Worm (Caenorhabditis elegans): Measurements from ENCODE around the gene K02D10.1.

K02D10.1 gene

ce11 chrIII:8809245-8809971, 40.1 kb downstream of the K02D10.1 start, which contains the start of gene prx-19 (continued):
- TF ChIP-seq nhr-179 (tag; optimal IDR thresholded peaks at IDR 0.05) (no peak), ztf-18 (tag; optimal IDR thresholded peaks at IDR 0.05) (no peak), unc-62 (GFP tag; optimal IDR thresholded peaks at IDR 0.05) (no peak), dpl-1 (GFP tag; optimal IDR thresholded peaks at IDR 0.05) (peak; percentile 67), egrh-3 (GFP tag; IDR thresholded peaks at IDR 0.05) (no peak), efl-1 (GFP tag; optimal IDR thresholded peaks at IDR 0.05) (peak; percentile 72), F57C9.4 (tag; optimal IDR thresholded peaks at IDR 0.05) (no peak), mcd-1 (GFP tag; IDR thresholded peaks at IDR 0.05) (peak; percentile 83), sptf-2 (GFP tag; optimal IDR thresholded peaks at IDR 0.05) (no peak), F55B11.4 (tag; optimal IDR thresholded peaks at IDR 0.05; ENCODE audit: borderline replicate concordance, insufficient read depth) (no peak), fkh-3 (tag; optimal IDR thresholded peaks at IDR 0.05) (no peak), Y95B8A.8 (GFP tag; IDR thresholded peaks at IDR 0.05) (no peak), let-526 (GFP tag; IDR thresholded peaks at IDR 0.05) (no peak), akir-1 (GFP tag; optimal IDR thresholded peaks at IDR 0.05) (no peak), lsl-1 (GFP tag; optimal IDR thresholded peaks at IDR 0.05) (no peak), lin-35 (GFP tag; optimal IDR thresholded peaks at IDR 0.05) (peak in 1 of 3 experiments; percentile 81), hlh-26 (GFP tag; conservative IDR thresholded peaks at IDR 0.05) (no peak), F57A8.1 (GFP tag; optimal IDR thresholded peaks at IDR 0.05) (no peak), lin-54 (GFP tag; optimal IDR thresholded peaks at IDR 0.05) (peak; percentile 80), cebp-2 (GFP tag; IDR thresholded peaks at IDR 0.05) (no peak), B0035.1 (tag; optimal IDR thresholded peaks at IDR 0.05) (no peak), somi-1 (GFP tag; optimal IDR thresholded peaks at IDR 0.05) (no peak), ceh-58 (GFP tag; IDR thresholded peaks at IDR 0.05) (no peak), F37B4.10 (GFP tag; IDR thresholded peaks at IDR 0.05) (no peak), nfyb-1 (GFP tag; IDR thresholded peaks at IDR 0.05) (no peak), cebp-1 (GFP tag; IDR thresholded peaks at IDR 0.05) (no peak), cebp-1 (tag; optimal IDR thresholded peaks at IDR 0.05) (no peak), ekl-4 (GFP tag; IDR thresholded peaks at IDR 0.05) (no peak), gei-17 (GFP tag; optimal IDR thresholded peaks at IDR 0.05) (no peak), dpff-1 (tag; optimal IDR thresholded peaks at IDR 0.05) (no peak), F10E7.11 (tag; optimal IDR thresholded peaks at IDR 0.05) (no peak), K12H6.12 (tag; optimal IDR thresholded peaks at IDR 0.05) (no peak), hmg-1.2 (GFP tag; IDR thresholded peaks at IDR 0.05) (no peak), Y56A3A.18 (GFP tag; IDR thresholded peaks at IDR 0.05) (no peak), C06A6.2 (GFP tag; conservative IDR thresholded peaks at IDR 0.05) (no peak), ztf-3 (GFP tag; optimal IDR thresholded peaks at IDR 0.05) (no peak), snpc-1.3 (tag; optimal IDR thresholded peaks at IDR 0.05; ENCODE audit: insufficient read depth) (no peak)

- TF ChIP-seq T26A5.8 (tag; optimal IDR thresholded peaks at IDR 0.05) (no peak), lin-35 (GFP tag; optimal IDR thresholded peaks at IDR 0.05) (no peak), hmg-1.2 (GFP tag; IDR thresholded peaks at IDR 0.05) (no peak), mcd-1 (GFP tag; IDR thresholded peaks at IDR 0.05) (no peak), K12H6.12 (tag; optimal IDR thresholded peaks at IDR 0.05) (no peak), C17E4.6 (GFP tag; IDR thresholded peaks at IDR 0.05) (no peak), lin-54 (GFP tag; optimal IDR thresholded peaks at IDR 0.05) (no peak), athp-1 (tag; optimal IDR thresholded peaks at IDR 0.05) (no peak), F55B11.4 (tag; optimal IDR thresholded peaks at IDR 0.05; ENCODE audit: borderline replicate concordance, insufficient read depth) (no peak), snpc-4 (GFP tag; optimal IDR thresholded peaks at IDR 0.05) (no peak), snpc-4 (tag; optimal IDR thresholded peaks at IDR 0.05) (no peak), egl-18 (GFP tag; IDR thresholded peaks at IDR 0.05) (no peak), somi-1 (GFP tag; optimal IDR thresholded peaks at IDR 0.05) (no peak), xnd-1 (tag; optimal IDR thresholded peaks at IDR 0.05) (no peak), tlf-1 (GFP tag; optimal IDR thresholded peaks at IDR 0.05) (no peak)
These were observed 41.8 kb downstream of the K02D10.1 start for ce11 chrIII:8811111-8811510.

All from whole organism, young adult.